Worm (Caenorhabditis elegans): ENCODE data around the gene srh-140.

The srh-140 gene

ce11 chrV:15721888-15722287, at the start of gene srh-140:
Gene srh-140, plus strand, starts transcription at chrV:15722188.
- TF ChIP-seq rnt-1 (tag; optimal IDR thresholded peaks at IDR 0.05): no peak
- no peak for TF ChIP-seq ceh-14 (tag; optimal IDR thresholded peaks at IDR 0.05)
- TF ChIP-seq che-1 (tag; optimal IDR thresholded peaks at IDR 0.05): no peak
- no peak for TF ChIP-seq ets-4 (tag; optimal IDR thresholded peaks at IDR 0.05)

ce11 chrV:15673707-15674106, 48.3 kb upstream of the srh-140 start, which contains the start of gene nhr-51:
Gene nhr-51, plus strand, starts transcription at chrV:15674007.
- TF ChIP-seq T23F11.4 (GFP tag; optimal IDR thresholded peaks at IDR 0.05): no peak
- no peak for TF ChIP-seq lin-11 (tag; optimal IDR thresholded peaks at IDR 0.05)
- TF ChIP-seq pax-1 (tag; optimal IDR thresholded peaks at IDR 0.05): no peak
- TF ChIP-seq ceh-9 (tag; optimal IDR thresholded peaks at IDR 0.05): no peak
- no peak for TF ChIP-seq pqm-1 (tag; optimal IDR thresholded peaks at IDR 0.05)
- TF ChIP-seq ceh-18 (tag; optimal IDR thresholded peaks at IDR 0.05): no peak
- TF ChIP-seq elt-2 (tag; optimal IDR thresholded peaks at IDR 0.05): no peak
- TF ChIP-seq fkh-10 (GFP tag; optimal IDR thresholded peaks at IDR 0.05): no peak
- TF ChIP-seq ztf-16 (tag; optimal IDR thresholded peaks at IDR 0.05): no peak
- no peak for TF ChIP-seq hlh-6 (tag; optimal IDR thresholded peaks at IDR 0.05)
- TF ChIP-seq tbx-2 (tag; optimal IDR thresholded peaks at IDR 0.05): no peak
- no peak for TF ChIP-seq hlh-30 (tag; optimal IDR thresholded peaks at IDR 0.05; ENCODE audit: insufficient read depth)
- TF ChIP-seq dmd-4 (tag; optimal IDR thresholded peaks at IDR 0.05; ENCODE audit: borderline replicate concordance): no peak
- no peak for TF ChIP-seq elt-4 (tag; optimal IDR thresholded peaks at IDR 0.05)

ce11 chrV:15674899-15675298, 47.1 kb upstream of the srh-140 start:
- TF ChIP-seq pha-4 (tag; optimal IDR thresholded peaks at IDR 0.05): no peak
- no peak for TF ChIP-seq dmd-4 (tag; optimal IDR thresholded peaks at IDR 0.05; ENCODE audit: borderline replicate concordance)
- no peak for TF ChIP-seq odd-2 (tag; optimal IDR thresholded peaks at IDR 0.05)
- no peak for TF ChIP-seq lim-6 (tag; optimal IDR thresholded peaks at IDR 0.05)
- no peak for TF ChIP-seq fax-1 (tag; optimal IDR thresholded peaks at IDR 0.05)
- no peak for TF ChIP-seq hlh-8 (tag; optimal IDR thresholded peaks at IDR 0.05)
- no peak for TF ChIP-seq fkh-6 (tag; optimal IDR thresholded peaks at IDR 0.05)
- TF ChIP-seq tbx-7 (tag; optimal IDR thresholded peaks at IDR 0.05): no peak
- TF ChIP-seq ceh-45 (GFP tag; IDR thresholded peaks at IDR 0.05): no peak
- no peak for TF ChIP-seq ceh-18 (tag; optimal IDR thresholded peaks at IDR 0.05)
- no peak for TF ChIP-seq lin-11 (tag; optimal IDR thresholded peaks at IDR 0.05)

ce11 chrV:15677222-15677621, 44.8 kb upstream of the srh-140 start, which contains the start of gene nhr-52:
Gene nhr-52, plus strand, starts transcription at chrV:15677522.
- TF ChIP-seq K09A11.1 (tag; optimal IDR thresholded peaks at IDR 0.05; ENCODE audit: insufficient read depth): no peak
- no peak for TF ChIP-seq eyg-1 (tag; optimal IDR thresholded peaks at IDR 0.05)
- no peak for TF ChIP-seq npax-4 (tag; optimal IDR thresholded peaks at IDR 0.05)
- no peak for TF ChIP-seq C08G9.2 (tag; optimal IDR thresholded peaks at IDR 0.05)
- TF ChIP-seq nfya-1 (tag; optimal IDR thresholded peaks at IDR 0.05): no peak
- TF ChIP-seq hlh-13 (GFP tag; optimal IDR thresholded peaks at IDR 0.05): no peak
- TF ChIP-seq C38D4.7 (GFP tag; optimal IDR thresholded peaks at IDR 0.05): no peak
- TF ChIP-seq dmd-4 (tag; optimal IDR thresholded peaks at IDR 0.05; ENCODE audit: borderline replicate concordance): no peak

ce11 chrV:15685599-15685998, 36.4 kb upstream of the srh-140 start, which contains the start of gene nhr-196:
Gene nhr-196, plus strand, starts transcription at chrV:15685716.
- TF ChIP-seq pha-2 (tag; optimal IDR thresholded peaks at IDR 0.05): no peak
- TF ChIP-seq ahr-1 (tag; optimal IDR thresholded peaks at IDR 0.05): no peak
- TF ChIP-seq F13H6.1 (tag; optimal IDR thresholded peaks at IDR 0.05): no peak
- TF ChIP-seq mec-3 (tag; optimal IDR thresholded peaks at IDR 0.05; ENCODE audit: borderline replicate concordance): no peak
- TF ChIP-seq unc-86 (tag; optimal IDR thresholded peaks at IDR 0.05): no peak
- TF ChIP-seq che-1 (tag; optimal IDR thresholded peaks at IDR 0.05): no peak
- TF ChIP-seq elt-2 (tag; optimal IDR thresholded peaks at IDR 0.05): no peak
- TF ChIP-seq fax-1 (tag; optimal IDR thresholded peaks at IDR 0.05): no peak
- TF ChIP-seq nfya-1 (tag; optimal IDR thresholded peaks at IDR 0.05): no peak
- TF ChIP-seq gmeb-2 (tag; optimal IDR thresholded peaks at IDR 0.05): no peak
- TF ChIP-seq ztf-16 (tag; optimal IDR thresholded peaks at IDR 0.05): no peak
- TF ChIP-seq sdc-2 (tag; optimal IDR thresholded peaks at IDR 0.05): no peak
- TF ChIP-seq C08G9.2 (tag; optimal IDR thresholded peaks at IDR 0.05): no peak
- no peak for TF ChIP-seq ceh-48 (tag; optimal IDR thresholded peaks at IDR 0.05)
- no peak for TF ChIP-seq hlh-30 (tag; optimal IDR thresholded peaks at IDR 0.05; ENCODE audit: insufficient read depth)
- no peak for TF ChIP-seq ceh-22 (tag; optimal IDR thresholded peaks at IDR 0.05)
- no peak for TF ChIP-seq elt-4 (tag; optimal IDR thresholded peaks at IDR 0.05)
- no peak for TF ChIP-seq fkh-6 (tag; optimal IDR thresholded peaks at IDR 0.05)
- no peak for TF ChIP-seq pax-1 (tag; optimal IDR thresholded peaks at IDR 0.05)

Data from whole organism, late embryonic.